Worm (Caenorhabditis elegans) whole organism, L1 larva: ENCODE results near the gene C16A3.2.

Experiments
- blmp-1 ChIP-seq: fragments of 150-350 bp; optimal IDR thresholded peaks from 2 replicates; lab custom pipeline; 2014; ENCODE audit warnings: missing biosample characterization, missing genetic modification characterization
- jun-1 ChIP-seq: fragments of 150-350 bp; optimal IDR thresholded peaks from 2 replicates; lab custom pipeline; 2014; ENCODE audit warnings: missing biosample characterization, missing genetic modification reagents, missing genetic modification characterization
- lin-13 ChIP-seq: fragments of 150-350 bp; optimal IDR thresholded peaks from 2 replicates; lab custom pipeline; 2014; ENCODE audit warnings: missing biosample characterization, missing genetic modification reagents, missing genetic modification characterization
- mep-1 ChIP-seq: fragments of 150-350 bp; optimal IDR thresholded peaks from 2 replicates; lab custom pipeline; 2014; ENCODE audit warnings: missing biosample characterization, missing genetic modification characterization
- nhr-85 ChIP-seq: sonication (generic microtip); peaks from one replicate; lab custom pipeline; 2016; ENCODE audit warnings: missing genetic modification characterization, inconsistent platforms, missing compliant biosample characterization
- nhr-90 ChIP-seq: sonication (generic microtip); optimal IDR thresholded peaks from 2 replicates; lab custom pipeline; 2016; ENCODE audit warnings: mild to moderate bottlenecking, missing genetic modification characterization, missing compliant biosample characterization; ENCODE audit not compliant: poor library complexity
- pax-3 ChIP-seq: fragments of 200-800 bp; sonication (Bioruptor generic); optimal IDR thresholded peaks from 2 replicates; lab custom pipeline; 2018; ENCODE audit warnings: mild to moderate bottlenecking, missing genetic modification characterization, moderate library complexity, missing compliant biosample characterization
- sup-37 ChIP-seq: fragments of 200-800 bp; sonication (Bioruptor generic); optimal IDR thresholded peaks from 2 replicates; lab custom pipeline; 2018; ENCODE audit warnings: mild to moderate bottlenecking, missing genetic modification characterization, missing compliant biosample characterization
- unc-86 ChIP-seq: sonication (generic microtip); optimal IDR thresholded peaks from 2 replicates; lab custom pipeline; 2016; ENCODE audit warnings: missing genetic modification characterization, missing compliant biosample characterization
- xbp-1 ChIP-seq: sonication (generic microtip); optimal IDR thresholded peaks from 2 replicates; lab custom pipeline; 2016; ENCODE audit warnings: missing genetic modification characterization, missing compliant biosample characterization
- zip-4 ChIP-seq: fragments of 200-800 bp; sonication (Bioruptor generic); optimal IDR thresholded peaks from 2 replicates; lab custom pipeline; 2018; ENCODE audit warnings: mild to moderate bottlenecking, missing genetic modification characterization, moderate library complexity, missing compliant biosample characterization

C16A3.2 gene

DNA sequence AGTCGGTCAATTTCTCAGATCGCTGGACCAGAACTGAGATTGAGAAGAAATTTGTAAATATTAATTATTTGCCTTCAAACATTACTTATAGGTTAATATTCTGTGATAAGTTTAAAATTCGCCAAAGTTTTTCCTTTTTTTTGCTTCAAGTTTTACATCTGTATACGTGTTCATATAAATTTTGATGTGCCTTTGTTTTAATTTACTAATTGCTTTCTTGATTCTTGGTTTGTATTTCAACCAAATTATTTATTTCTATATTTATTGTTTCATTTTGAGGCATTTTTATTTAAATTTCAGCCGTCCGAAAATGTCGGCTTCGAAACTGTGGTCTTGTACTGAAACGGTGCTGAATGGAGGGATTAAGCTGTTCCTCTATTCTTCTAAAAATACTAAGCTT, 46.7 kb downstream of the C16A3.2 start, which contains the start of gene C05D11.1:
Gene C05D11.1 (plus strand): TSS at position 301 of the 400 bp plus-strand sequence.
- TF ChIP-seq pax-3 = no peak
- no peak for TF ChIP-seq xbp-1 (tag; lab: Kevin White, UChicago)
- TF ChIP-seq lin-13 (GFP tag; lab: Kevin White, UChicago) = no peak
- TF ChIP-seq sup-37 (GFP tag; lab: Kevin White, UChicago) = no peak
- TF ChIP-seq, all 84 proteins: peak for 0

DNA sequence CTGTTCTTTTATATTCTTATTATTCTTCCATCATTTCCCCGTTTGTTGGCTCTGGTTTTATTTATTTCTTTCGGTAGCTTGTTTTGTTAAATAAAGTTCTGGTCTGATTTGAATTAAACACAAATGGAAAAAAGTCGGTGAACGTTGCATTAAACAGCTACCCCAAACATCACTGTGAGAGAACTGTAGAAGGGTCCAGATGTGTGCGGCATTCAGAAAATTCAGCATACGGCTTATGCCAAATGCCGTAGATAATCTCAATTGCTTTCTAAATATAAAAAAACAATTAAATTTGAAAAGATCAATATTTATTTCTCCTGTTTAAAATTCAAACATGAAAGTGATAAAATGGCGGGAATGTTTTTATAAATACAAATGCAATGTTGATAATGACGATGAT, 50.2 kb downstream of the C16A3.2 start:
- TF ChIP-seq blmp-1 (no peak), nhr-90 (tag; lab: Kevin White, UChicago) (no peak), zip-4 (GFP tag; lab: Kevin White, UChicago) (no peak), nhr-85 (tag; lab: Kevin White, UChicago) (no peak), unc-86 (no peak), jun-1 (tag; lab: Kevin White, UChicago) (no peak), mep-1 (tag; lab: Kevin White, UChicago) (no peak)
- TF ChIP-seq, all 84 proteins: peak for 0
